Worm (Caenorhabditis elegans): ENCODE data around the gene grl-19.

- TF ChIP-seq him-1 (tag; optimal IDR thresholded peaks at IDR 0.05) (no peak), W03F9.2 (tag; optimal IDR thresholded peaks at IDR 0.05) (no peak)
These were observed 22.8 kb upstream of the grl-19 start for ce11 chrIV:275146-275545.

Measured in whole organism, L4/young adult.